Fruit fly (Drosophila melanogaster) whole organism, embryonic: ENCODE results near the gene ND-13A.

Experiments
- Abd-B ChIP-seq: fragments of 200-800 bp; sonication (Bioruptor generic); optimal IDR thresholded peaks from 2 replicates; lab custom pipeline; 2018; ENCODE audit warnings: missing biosample characterization, mild to moderate bottlenecking, missing genetic modification characterization, moderate library complexity
- Blimp-1 ChIP-seq: fragments of 200-800 bp; sonication (Bioruptor generic); optimal IDR thresholded peaks from 3 replicates; lab custom pipeline; 2018; ENCODE audit warnings: missing biosample characterization, missing genetic modification characterization, mild to moderate bottlenecking, moderate library complexity, missing genetic modification reagents
- CG10147 ChIP-seq: fragments of 200-800 bp; sonication (Bioruptor generic); optimal IDR thresholded peaks from 2 replicates; lab custom pipeline; 2019; ENCODE audit warnings: missing biosample characterization, mild to moderate bottlenecking, missing genetic modification characterization, moderate library complexity
- CG11085 ChIP-seq: fragments of 200-800 bp; sonication (Bioruptor generic); IDR thresholded peaks from 2 replicates; pipeline ENCODE4 v1.3.6; 2022; ENCODE audit warnings: missing biosample characterization, missing genetic modification characterization
- CG11398 ChIP-seq: fragments of 200-800 bp; sonication (Bioruptor generic); optimal IDR thresholded peaks from 2 replicates; lab custom pipeline; 2016; ENCODE audit warnings: missing biosample characterization, missing genetic modification characterization
- CG11504 ChIP-seq: fragments of 200-800 bp; sonication (Bioruptor generic); optimal IDR thresholded peaks from 3 replicates; lab custom pipeline; 2019; ENCODE audit warnings: missing biosample characterization, mild to moderate bottlenecking, missing genetic modification characterization, moderate library complexity
- CG12236 ChIP-seq: fragments of 200-800 bp; sonication (Bioruptor generic); optimal IDR thresholded peaks from 2 replicates; lab custom pipeline; 2016; ENCODE audit warnings: missing biosample characterization, missing genetic modification characterization
- CG12659 ChIP-seq: fragments of 200-800 bp; sonication (Bioruptor generic); optimal IDR thresholded peaks from 3 replicates; lab custom pipeline; 2017; ENCODE audit warnings: mild to moderate bottlenecking, missing biosample characterization, missing genetic modification reagents, missing genetic modification characterization
- CG14441 ChIP-seq: fragments of 200-800 bp; sonication (Bioruptor generic); IDR thresholded peaks from 2 replicates; pipeline ENCODE4 v1.3.6; 2022; ENCODE audit warnings: missing biosample characterization, missing genetic modification characterization
- CG1603 ChIP-seq: fragments of 200-800 bp; sonication (Bioruptor generic); optimal IDR thresholded peaks from 2 replicates; lab custom pipeline; 2019; ENCODE audit warnings: missing biosample characterization, mild to moderate bottlenecking, missing genetic modification characterization, moderate library complexity
- CG2712 ChIP-seq: fragments of 200-800 bp; optimal IDR thresholded peaks from 3 replicates; lab custom pipeline; 2019; ENCODE audit warnings: missing biosample characterization, mild to moderate bottlenecking, missing genetic modification characterization, moderate library complexity
- CG33213 ChIP-seq: fragments of 200-800 bp; sonication (Bioruptor generic); optimal IDR thresholded peaks from 3 replicates; lab custom pipeline; 2016; ENCODE audit warnings: missing biosample characterization, missing genetic modification characterization
- CG3847 ChIP-seq: fragments of 200-800 bp; sonication (Bioruptor generic); IDR thresholded peaks from 2 replicates; pipeline ENCODE4 v1.3.6; 2022; ENCODE audit warnings: missing biosample characterization, missing genetic modification characterization
- CG4404 ChIP-seq: fragments of 200-800 bp; sonication (Bioruptor generic); IDR thresholded peaks from 2 replicates; pipeline ENCODE4 v1.3.6; 2022; ENCODE audit warnings: missing biosample characterization, missing genetic modification characterization
- CG4424 ChIP-seq: fragments of 200-800 bp; sonication (Bioruptor generic); optimal IDR thresholded peaks from 3 replicates; lab custom pipeline; 2016; ENCODE audit warnings: missing biosample characterization, missing genetic modification characterization
- CG5953 ChIP-seq: fragments of 200-800 bp; sonication (Bioruptor generic); IDR thresholded peaks from 2 replicates; pipeline ENCODE4 v1.3.6; 2022; ENCODE audit warnings: missing biosample characterization, missing genetic modification characterization
- CG7372 ChIP-seq: fragments of 200-800 bp; sonication (Bioruptor generic); IDR thresholded peaks from 2 replicates; pipeline ENCODE4 v1.3.6; 2022; ENCODE audit warnings: missing biosample characterization, missing genetic modification characterization
- CG7786 ChIP-seq: fragments of 200-800 bp; sonication (Bioruptor generic); optimal IDR thresholded peaks from 2 replicates; lab custom pipeline; 2016; ENCODE audit warnings: missing biosample characterization, missing genetic modification characterization
- CG8290 ChIP-seq, 3 experiments: fragments of 200-800 bp; sonication (Bioruptor generic); optimal IDR thresholded peaks; 2 replicates each; lab custom pipeline; 2016 to 2019; ENCODE audit warnings: missing biosample characterization in 3 of 3, missing genetic modification characterization in 3 of 3, mild to moderate bottlenecking in 2 of 3, moderate library complexity in 1 of 3
- CG9727 ChIP-seq: fragments of 200-800 bp; sonication (Bioruptor generic); optimal IDR thresholded peaks from 3 replicates; lab custom pipeline; 2017; ENCODE audit warnings: missing biosample characterization, mild to moderate bottlenecking, missing genetic modification characterization
- CoRest ChIP-seq: fragments of 200-800 bp; sonication (Bioruptor generic); optimal IDR thresholded peaks from 3 replicates; lab custom pipeline; 2018; ENCODE audit warnings: missing biosample characterization, mild to moderate bottlenecking, missing genetic modification characterization, moderate library complexity
- Doc2 ChIP-seq: fragments of 200-800 bp; sonication (Bioruptor generic); IDR thresholded peaks from 2 replicates; pipeline ENCODE4 v1.3.6; 2022; ENCODE audit warnings: missing biosample characterization, missing genetic modification characterization
- ERR ChIP-seq: fragments of 200-800 bp; sonication (Bioruptor generic); optimal IDR thresholded peaks from 2 replicates; lab custom pipeline; 2016; ENCODE audit warnings: missing biosample characterization, missing genetic modification characterization
- Fer3 ChIP-seq: fragments of 200-800 bp; sonication (Bioruptor generic); optimal IDR thresholded peaks from 2 replicates; lab custom pipeline; 2018; ENCODE audit warnings: missing biosample characterization, mild to moderate bottlenecking, missing genetic modification characterization, moderate library complexity
- HLH4C ChIP-seq: fragments of 200-800 bp; sonication (Bioruptor generic); IDR thresholded peaks from 3 replicates; pipeline ENCODE4 v1.3.6; 2022; ENCODE audit warnings: missing biosample characterization, missing genetic modification characterization; ENCODE audit not compliant: partially characterized antibody
- Hmx ChIP-seq: fragments of 200-800 bp; sonication (Bioruptor generic); optimal IDR thresholded peaks from 2 replicates; lab custom pipeline; 2016; ENCODE audit warnings: missing biosample characterization, missing genetic modification characterization
- Hr51 ChIP-seq, 2 experiments: fragments of 200-800 bp; sonication (Bioruptor generic); optimal IDR thresholded peaks; 2 replicates in 1 of 2; 3 replicates in 1 of 2; lab custom pipeline; 2016 to 2018; ENCODE audit warnings: missing biosample characterization in 2 of 2, missing genetic modification characterization in 2 of 2, mild to moderate bottlenecking in 1 of 2, moderate library complexity in 1 of 2
- NC2β ChIP-seq: fragments of 200-800 bp; sonication (Bioruptor generic); optimal IDR thresholded peaks from 2 replicates; lab custom pipeline; 2016; ENCODE audit warnings: missing biosample characterization, missing genetic modification characterization
- NK7.1 ChIP-seq: fragments of 200-800 bp; sonication (Bioruptor generic); optimal IDR thresholded peaks from 3 replicates; lab custom pipeline; 2016; ENCODE audit warnings: missing biosample characterization, missing genetic modification characterization
- Ravus ChIP-seq: fragments of 200-800 bp; sonication (Bioruptor generic); IDR thresholded peaks from 2 replicates; pipeline ENCODE4 v1.3.6; 2022; ENCODE audit warnings: missing biosample characterization, missing genetic modification characterization
- Sin3A ChIP-seq: fragments of >200 bp; optimal IDR thresholded peaks from 2 replicates; lab custom pipeline; 2018
- Tbp ChIP-seq: fragments of >200 bp; optimal IDR thresholded peaks from 2 replicates; lab custom pipeline; 2018; ENCODE audit warnings: missing biosample characterization, missing genetic modification characterization
- ab ChIP-seq: fragments of 200-800 bp; sonication (Bioruptor generic); optimal IDR thresholded peaks from 2 replicates; lab custom pipeline; 2016; ENCODE audit warnings: missing biosample characterization, missing genetic modification characterization
- ato ChIP-seq: fragments of 200-800 bp; sonication (Bioruptor generic); IDR thresholded peaks from 2 replicates; pipeline ENCODE4 v1.3.6; 2022; ENCODE audit warnings: missing biosample characterization, missing genetic modification characterization; ENCODE audit not compliant: partially characterized antibody
- bowl ChIP-seq: fragments of 200-800 bp; sonication (Bioruptor generic); IDR thresholded peaks from 2 replicates; pipeline ENCODE4 v1.3.6; 2022; ENCODE audit warnings: missing biosample characterization, missing genetic modification characterization
- dmrt11E ChIP-seq: fragments of 200-800 bp; sonication (Bioruptor generic); optimal IDR thresholded peaks from 3 replicates; lab custom pipeline; 2018; ENCODE audit warnings: missing biosample characterization, mild to moderate bottlenecking, missing genetic modification characterization, moderate library complexity
- exex ChIP-seq: fragments of 200-800 bp; sonication (Bioruptor generic); optimal IDR thresholded peaks from 4 replicates; lab custom pipeline; 2018; ENCODE audit warnings: missing biosample characterization, mild to moderate bottlenecking, missing genetic modification characterization, moderate library complexity
- ftz-f1 ChIP-seq: fragments of 200-800 bp; sonication (Bioruptor generic); optimal IDR thresholded peaks from 2 replicates; lab custom pipeline; 2016; ENCODE audit warnings: missing biosample characterization, missing genetic modification characterization
- hkb ChIP-seq, 2 experiments: fragments of 200-800 bp in 1 of 2; fragments of >200 bp in 1 of 2; sonication (Bioruptor generic) in 1 of 2; IDR thresholded peaks in 1 of 2; optimal IDR thresholded peaks in 1 of 2; 2 replicates each; pipeline versions ENCODE4 v1.3.6 to Lab custom; 2017 to 2022; ENCODE audit warnings: missing biosample characterization in 1 of 2, missing genetic modification characterization in 1 of 2
- kay ChIP-seq: fragments of 200-800 bp; sonication (Bioruptor generic); optimal IDR thresholded peaks from 2 replicates; lab custom pipeline; 2016; ENCODE audit warnings: missing biosample characterization, missing genetic modification characterization
- luna ChIP-seq: fragments of 200-800 bp; sonication (Bioruptor generic); optimal IDR thresholded peaks from 2 replicates; lab custom pipeline; 2016; ENCODE audit warnings: missing biosample characterization, missing genetic modification characterization
- mirr ChIP-seq: fragments of 200-800 bp; sonication (Bioruptor generic); optimal IDR thresholded peaks from 3 replicates; lab custom pipeline; 2018; ENCODE audit warnings: missing biosample characterization, mild to moderate bottlenecking, missing genetic modification characterization
- oc ChIP-seq: fragments of 200-800 bp; sonication (Bioruptor generic); optimal IDR thresholded peaks from 2 replicates; lab custom pipeline; 2018; ENCODE audit warnings: missing biosample characterization, mild to moderate bottlenecking, missing genetic modification characterization, moderate library complexity
- otp ChIP-seq: fragments of 200-800 bp; sonication (Bioruptor generic); IDR thresholded peaks from 3 replicates; pipeline ENCODE4, ENCODE4 v1.3.6; 2022; ENCODE audit warnings: missing biosample characterization, missing genetic modification characterization
- run ChIP-seq: fragments of 200-800 bp; sonication (Bioruptor generic); optimal IDR thresholded peaks from 3 replicates; lab custom pipeline; 2018; ENCODE audit warnings: missing biosample characterization, mild to moderate bottlenecking, missing genetic modification characterization
- sc ChIP-seq, 3 experiments: fragments of >200 bp in 2 of 3; fragments of 200-800 bp in 1 of 3; sonication (Bioruptor generic) in 1 of 3; optimal IDR thresholded peaks; 2 replicates in 2 of 3; 3 replicates in 1 of 3; lab custom pipeline; 2017; ENCODE audit warnings: mild to moderate bottlenecking in 1 of 3, missing biosample characterization in 1 of 3, missing genetic modification characterization in 1 of 3, missing genetic modification reagents in 1 of 3
- ttk ChIP-seq: fragments of 200-800 bp; sonication (Bioruptor generic); IDR thresholded peaks from 2 replicates; pipeline ENCODE4 v2.1.2; 2022; ENCODE audit warnings: missing biosample characterization, missing genetic modification characterization
- usp ChIP-seq: fragments of >200 bp; optimal IDR thresholded peaks from 2 replicates; lab custom pipeline; 2017; ENCODE audit warnings: missing biosample characterization, missing genetic modification characterization

Gene ND-13A

dm6 chr2L:5052367-5052914 lies 47.6 kb downstream of the ND-13A start, which contains the start of gene senju (continued):
- TF ChIP-seq CG8290 (GFP tag; optimal IDR thresholded peaks at IDR 0.05; lab: Kevin White, UChicago) (peak; percentile 72), CG8290 (tag; optimal IDR thresholded peaks at IDR 0.05; lab: Kevin White, UChicago) (peak; percentile 33 to 91), Hr51 (GFP tag; optimal IDR thresholded peaks at IDR 0.05; lab: Kevin White, UChicago) (peak; percentile 82 to 86), run (tag; lab: Kevin White, UChicago) (peak; percentile 61), otp (GFP tag; lab: Robert Waterston, UW) (peak; percentile 57), Sin3A (peak; percentile 77), CG12236 (GFP tag; lab: Kevin White, UChicago) (peak; percentile 62), ttk (peak; percentile 69), CG5953 (GFP tag; lab: Robert Waterston, UW) (peak; percentile 62; the same call in 1 of the 2 replicates), NC2β (GFP tag; lab: Kevin White, UChicago) (peak; percentile 82), ERR (GFP tag; lab: Kevin White, UChicago) (peak; percentile 56), Fer3 (tag; lab: Kevin White, UChicago) (peak; percentile 74), sc (optimal IDR thresholded peaks at IDR 0.05; lab: Kevin White, UChicago) (no peak), sc (GFP tag; optimal IDR thresholded peaks at IDR 0.05; lab: Kevin White, UChicago) (peak; percentile 62), CG7786 (GFP tag; lab: Kevin White, UChicago) (peak; percentile 88), usp (GFP tag; lab: Kevin White, UChicago) (no peak), CG1603 (tag; lab: Kevin White, UChicago) (peak; percentile 76), CG14441 (GFP tag; lab: Robert Waterston, UW) (peak; percentile 83), Doc2 (GFP tag; lab: Robert Waterston, UW) (no peak), CG11398 (GFP tag; lab: Kevin White, UChicago) (peak; percentile 85), exex (tag; lab: Kevin White, UChicago) (peak; percentile 39), NK7.1 (GFP tag; lab: Kevin White, UChicago) (peak; percentile 81), dmrt11E (tag; lab: Kevin White, UChicago) (peak; percentile 69), kay (peak; percentile 70), Blimp-1 (GFP tag; lab: Kevin White, UChicago) (peak; percentile 71), mirr (GFP tag; lab: Kevin White, UChicago) (peak; percentile 84), ab (GFP tag; lab: Kevin White, UChicago) (peak; percentile 61), CG33213 (GFP tag; lab: Kevin White, UChicago) (peak; percentile 81), CoRest (tag; lab: Kevin White, UChicago) (peak; percentile 69), oc (tag; lab: Kevin White, UChicago) (peak; percentile 39), luna (peak; percentile 46), Tbp (GFP tag; lab: Kevin White, UChicago) (no peak), CG12659 (GFP tag; lab: Kevin White, UChicago) (peak; percentile 90), hkb (optimal IDR thresholded peaks at IDR 0.05; lab: Kevin White, UChicago) (no peak), hkb (GFP tag; IDR thresholded peaks at IDR 0.05; lab: Robert Waterston, UW) (peak; percentile 84), CG11504 (tag; lab: Kevin White, UChicago) (peak; percentile 76), CG3847 (GFP tag; lab: Robert Waterston, UW) (peak; percentile 90), CG10147 (peak; percentile 64), Hmx (peak; percentile 53), CG7372 (GFP tag; lab: Robert Waterston, UW) (0 out of 2 replicates have a peak, but pooled peaks have one; percentile 30), ato (peak; percentile 66), CG4424 (GFP tag; lab: Kevin White, UChicago) (peak; percentile 90), Abd-B (GFP tag; lab: Kevin White, UChicago) (peak; percentile 16), Ravus (GFP tag; lab: Robert Waterston, UW) (no peak; the same call in 1 of the 2 replicates), CG9727 (GFP tag; lab: Kevin White, UChicago) (peak; percentile 89), HLH4C (GFP tag; lab: Robert Waterston, UW) (0 out of 3 replicates have a peak, but pooled peaks have one; percentile 27), ftz-f1 (GFP tag; lab: Kevin White, UChicago) (peak; percentile 75), CG4404 (peak; percentile 52), bowl (GFP tag; lab: Robert Waterston, UW) (peak; percentile 49), CG11085 (GFP tag; lab: Robert Waterston, UW) (peak; percentile 51), CG2712 (tag; lab: Kevin White, UChicago) (peak; percentile 76)
